Worm (Caenorhabditis elegans): ENCODE measurements around the gene Y54G2A.19.

Gene Y54G2A.19

ce11 chrIV:2893486-2893842 is 1.1 kb downstream of the Y54G2A.19 start:
- TF ChIP-seq ztf-23 (GFP tag; IDR thresholded peaks at IDR 0.05) (no peak), flt-1 (GFP tag; IDR thresholded peaks at IDR 0.05) (no peak), tab-1 (GFP tag; IDR thresholded peaks at IDR 0.05) (no peak), ref-1 (GFP tag; conservative IDR thresholded peaks at IDR 0.05) (no peak)

- no peak for TF ChIP-seq flt-1 (GFP tag; IDR thresholded peaks at IDR 0.05)
- no peak for TF ChIP-seq ztf-29 (GFP tag; IDR thresholded peaks at IDR 0.05)
- no peak for TF ChIP-seq tab-1 (GFP tag; IDR thresholded peaks at IDR 0.05)
- TF ChIP-seq ztf-23 (GFP tag; IDR thresholded peaks at IDR 0.05): no peak
- TF ChIP-seq klf-2 (GFP tag; conservative IDR thresholded peaks at IDR 0.05): no peak
- no peak for TF ChIP-seq med-1 (GFP tag; optimal IDR thresholded peaks at IDR 0.05; ENCODE audit: insufficient read depth)
- TF ChIP-seq cog-1 (tag; optimal IDR thresholded peaks at IDR 0.05): no peak
- no peak for TF ChIP-seq ref-1 (GFP tag; conservative IDR thresholded peaks at IDR 0.05)
- no peak for TF ChIP-seq T22C8.4 (GFP tag; IDR thresholded peaks at IDR 0.05)
Measured at ce11 chrIV:2892787-2893485, 1.6 kb downstream of the Y54G2A.19 start.

- no peak for TF ChIP-seq flt-1 (GFP tag; IDR thresholded peaks at IDR 0.05)
- no peak for TF ChIP-seq T22C8.4 (GFP tag; IDR thresholded peaks at IDR 0.05)
- no peak for TF ChIP-seq cog-1 (tag; optimal IDR thresholded peaks at IDR 0.05)
- TF ChIP-seq ref-1 (GFP tag; conservative IDR thresholded peaks at IDR 0.05): no peak
- TF ChIP-seq klf-2 (GFP tag; conservative IDR thresholded peaks at IDR 0.05): no peak
- TF ChIP-seq ztf-29 (GFP tag; IDR thresholded peaks at IDR 0.05): no peak
- no peak for TF ChIP-seq tab-1 (GFP tag; IDR thresholded peaks at IDR 0.05)
- no peak for TF ChIP-seq ztf-23 (GFP tag; IDR thresholded peaks at IDR 0.05)
- no peak for TF ChIP-seq med-1 (GFP tag; optimal IDR thresholded peaks at IDR 0.05; ENCODE audit: insufficient read depth)
Measured at ce11 chrIV:2892395-2892786, 2.1 kb downstream of the Y54G2A.19 start, which contains the start of gene Y54G2A.18. Gene Y54G2A.18 (minus strand): TSS chrIV:2892495.

ce11 chrIV:2891535-2892233 is 2.8 kb downstream of the Y54G2A.19 start:
- TF ChIP-seq flt-1 (GFP tag; IDR thresholded peaks at IDR 0.05): no peak
- TF ChIP-seq med-1 (GFP tag; optimal IDR thresholded peaks at IDR 0.05; ENCODE audit: insufficient read depth): no peak
- TF ChIP-seq ztf-23 (GFP tag; IDR thresholded peaks at IDR 0.05): no peak
- no peak for TF ChIP-seq ztf-29 (GFP tag; IDR thresholded peaks at IDR 0.05)
- no peak for TF ChIP-seq tab-1 (GFP tag; IDR thresholded peaks at IDR 0.05)
- TF ChIP-seq klf-2 (GFP tag; conservative IDR thresholded peaks at IDR 0.05): no peak
- TF ChIP-seq ref-1 (GFP tag; conservative IDR thresholded peaks at IDR 0.05): no peak

- TF ChIP-seq flt-1 (GFP tag; IDR thresholded peaks at IDR 0.05) (no peak), ztf-29 (GFP tag; IDR thresholded peaks at IDR 0.05) (no peak), klf-2 (GFP tag; conservative IDR thresholded peaks at IDR 0.05) (no peak), T22C8.4 (GFP tag; IDR thresholded peaks at IDR 0.05) (no peak), ref-1 (GFP tag; conservative IDR thresholded peaks at IDR 0.05) (no peak), ztf-23 (GFP tag; IDR thresholded peaks at IDR 0.05) (no peak), tab-1 (GFP tag; IDR thresholded peaks at IDR 0.05) (no peak), med-1 (GFP tag; optimal IDR thresholded peaks at IDR 0.05; ENCODE audit: insufficient read depth) (no peak), cog-1 (tag; optimal IDR thresholded peaks at IDR 0.05) (no peak)
Measured at ce11 chrIV:2890401-2890952, 4.1 kb downstream of the Y54G2A.19 start, which contains the start of the genes nprt-1 and dib-1. Gene nprt-1 (minus strand): TSS chrIV:2890451. Gene dib-1 (plus strand): TSS chrIV:2890882.

ce11 chrIV:2888496-2889101 is 5.9 kb downstream of the Y54G2A.19 start:
- no peak for TF ChIP-seq ztf-29 (GFP tag; IDR thresholded peaks at IDR 0.05)
- TF ChIP-seq klf-2 (GFP tag; conservative IDR thresholded peaks at IDR 0.05): no peak
- TF ChIP-seq T22C8.4 (GFP tag; IDR thresholded peaks at IDR 0.05): no peak
- TF ChIP-seq ztf-23 (GFP tag; IDR thresholded peaks at IDR 0.05): no peak
- no peak for TF ChIP-seq tab-1 (GFP tag; IDR thresholded peaks at IDR 0.05)

- TF ChIP-seq T22C8.4 (GFP tag; IDR thresholded peaks at IDR 0.05): no peak
- no peak for TF ChIP-seq ztf-29 (GFP tag; IDR thresholded peaks at IDR 0.05)
- TF ChIP-seq ztf-23 (GFP tag; IDR thresholded peaks at IDR 0.05): no peak
- no peak for TF ChIP-seq cog-1 (tag; optimal IDR thresholded peaks at IDR 0.05)
- no peak for TF ChIP-seq med-1 (GFP tag; optimal IDR thresholded peaks at IDR 0.05; ENCODE audit: insufficient read depth)
- no peak for TF ChIP-seq ref-1 (GFP tag; conservative IDR thresholded peaks at IDR 0.05)
Measured at ce11 chrIV:2887245-2887644, 7.3 kb downstream of the Y54G2A.19 start.

- TF ChIP-seq ztf-29 (GFP tag; IDR thresholded peaks at IDR 0.05) (no peak), T22C8.4 (GFP tag; IDR thresholded peaks at IDR 0.05) (no peak), ztf-23 (GFP tag; IDR thresholded peaks at IDR 0.05) (no peak), ref-1 (GFP tag; conservative IDR thresholded peaks at IDR 0.05) (no peak), klf-2 (GFP tag; conservative IDR thresholded peaks at IDR 0.05) (no peak), cog-1 (tag; optimal IDR thresholded peaks at IDR 0.05) (no peak), med-1 (GFP tag; optimal IDR thresholded peaks at IDR 0.05; ENCODE audit: insufficient read depth) (no peak), tab-1 (GFP tag; IDR thresholded peaks at IDR 0.05) (no peak), flt-1 (GFP tag; IDR thresholded peaks at IDR 0.05) (no peak)
Measured at ce11 chrIV:2886655-2887054, 7.9 kb downstream of the Y54G2A.19 start, which contains the start of gene dml-1. Gene dml-1 (plus strand): TSS chrIV:2886955.

ce11 chrIV:2885260-2885659 is 9.3 kb downstream of the Y54G2A.19 start:
- TF ChIP-seq T22C8.4 (GFP tag; IDR thresholded peaks at IDR 0.05): no peak
- no peak for TF ChIP-seq cog-1 (tag; optimal IDR thresholded peaks at IDR 0.05)
- TF ChIP-seq ztf-29 (GFP tag; IDR thresholded peaks at IDR 0.05): no peak
- TF ChIP-seq ztf-23 (GFP tag; IDR thresholded peaks at IDR 0.05): no peak
- TF ChIP-seq tab-1 (GFP tag; IDR thresholded peaks at IDR 0.05): no peak
- no peak for TF ChIP-seq ref-1 (GFP tag; conservative IDR thresholded peaks at IDR 0.05)
- no peak for TF ChIP-seq med-1 (GFP tag; optimal IDR thresholded peaks at IDR 0.05; ENCODE audit: insufficient read depth)
- no peak for TF ChIP-seq flt-1 (GFP tag; IDR thresholded peaks at IDR 0.05)
- no peak for TF ChIP-seq klf-2 (GFP tag; conservative IDR thresholded peaks at IDR 0.05)

All from whole organism, midembryonic.